Fruit fly (Drosophila melanogaster): ENCODE data around the gene CG12795.

DNA sequence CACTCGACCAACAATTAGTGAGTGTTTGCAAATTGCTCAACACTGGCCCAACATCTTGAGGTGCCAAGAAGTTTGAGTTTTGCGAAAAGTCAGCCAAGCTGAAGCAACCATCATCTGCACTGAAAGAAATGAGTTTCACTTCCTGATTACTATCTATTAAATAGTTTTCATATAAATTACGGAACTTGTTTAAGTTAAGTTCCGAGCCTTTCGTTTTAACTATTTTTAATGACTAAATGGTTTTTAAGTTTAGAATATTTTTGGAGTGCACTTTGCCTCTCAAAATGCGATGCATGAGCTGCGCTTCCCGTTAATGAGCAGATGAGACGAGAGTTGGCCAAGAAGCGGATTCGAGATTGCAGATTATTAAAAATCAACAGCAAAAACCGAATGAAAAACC, 10.6 kb upstream of the CG12795 start:
- no peak for TF ChIP-seq CG8478 (optimal IDR thresholded peaks at IDR 0.05)
- no peak for TF ChIP-seq CTCF (optimal IDR thresholded peaks at IDR 0.05)
